Worm (Caenorhabditis elegans): ENCODE results near the gene str-255.

Gene str-255

ce11 chrV:2155232-2155631 lies 8.4 kb downstream of the str-255 start, which contains the start of gene srbc-21:
Gene srbc-21 (plus strand): TSS chrV:2155532.
- no peak for TF ChIP-seq nhr-11 (tag; optimal IDR thresholded peaks at IDR 0.05)
- TF ChIP-seq ama-1 (optimal IDR thresholded peaks at IDR 0.05), result no peak
- TF ChIP-seq egl-27 (tag; optimal IDR thresholded peaks at IDR 0.05), result no peak
- TF ChIP-seq elt-1 (tag; optimal IDR thresholded peaks at IDR 0.05), result no peak
- TF ChIP-seq skn-1 (tag; optimal IDR thresholded peaks at IDR 0.05), result no peak
- TF ChIP-seq nhr-77 (tag; optimal IDR thresholded peaks at IDR 0.05), result no peak
- TF ChIP-seq sma-9 (GFP tag; optimal IDR thresholded peaks at IDR 0.05), result no peak
- TF ChIP-seq sma-9 (tag; optimal IDR thresholded peaks at IDR 0.05), result no peak
- TF ChIP-seq ztf-4 (tag; optimal IDR thresholded peaks at IDR 0.05), result no peak
- TF ChIP-seq nhr-21 (tag; optimal IDR thresholded peaks at IDR 0.05), result no peak
- no peak for TF ChIP-seq ztf-1 (GFP tag; conservative IDR thresholded peaks at IDR 0.05)
- no peak for TF ChIP-seq fos-1 (tag; optimal IDR thresholded peaks at IDR 0.05)
- TF ChIP-seq aly-2 (tag; optimal IDR thresholded peaks at IDR 0.05), result no peak
- TF ChIP-seq C34F6.9 (tag; optimal IDR thresholded peaks at IDR 0.05), result no peak
- TF ChIP-seq lin-39 (tag; optimal IDR thresholded peaks at IDR 0.05), result no peak

ce11 chrV:2153274-2153673 lies 10.4 kb downstream of the str-255 start, which contains the start of gene srbc-23:
Gene srbc-23 (plus strand): TSS chrV:2153574.
- TF ChIP-seq ceh-82 (tag; optimal IDR thresholded peaks at IDR 0.05) (no peak), nhr-77 (tag; optimal IDR thresholded peaks at IDR 0.05) (no peak), nhr-21 (tag; optimal IDR thresholded peaks at IDR 0.05) (no peak), ceh-16 (tag; optimal IDR thresholded peaks at IDR 0.05) (no peak), nhr-11 (tag; optimal IDR thresholded peaks at IDR 0.05) (no peak), skn-1 (tag; optimal IDR thresholded peaks at IDR 0.05) (no peak), ztf-4 (tag; optimal IDR thresholded peaks at IDR 0.05) (no peak), R02D3.7 (tag; optimal IDR thresholded peaks at IDR 0.05) (no peak), ZK546.5 (tag; optimal IDR thresholded peaks at IDR 0.05) (no peak), aly-2 (tag; optimal IDR thresholded peaks at IDR 0.05) (no peak), F13H6.1 (tag; optimal IDR thresholded peaks at IDR 0.05) (no peak)

- TF ChIP-seq dmd-4 (tag; optimal IDR thresholded peaks at IDR 0.05) (no peak), ztf-4 (tag; optimal IDR thresholded peaks at IDR 0.05) (no peak), nhr-11 (tag; optimal IDR thresholded peaks at IDR 0.05) (no peak), ceh-82 (tag; optimal IDR thresholded peaks at IDR 0.05) (no peak), ZK546.5 (tag; optimal IDR thresholded peaks at IDR 0.05) (no peak), unc-55 (GFP tag; optimal IDR thresholded peaks at IDR 0.05) (no peak), lin-11 (tag; optimal IDR thresholded peaks at IDR 0.05) (no peak), nhr-23 (tag; optimal IDR thresholded peaks at IDR 0.05) (no peak), elt-3 (tag; optimal IDR thresholded peaks at IDR 0.05) (no peak), aly-2 (tag; optimal IDR thresholded peaks at IDR 0.05) (no peak), mab-5 (tag; optimal IDR thresholded peaks at IDR 0.05) (no peak)
These were observed 12.2 kb downstream of the str-255 start, which contains the start of gene srbc-24 for ce11 chrV:2151458-2151857. Gene srbc-24 (plus strand): TSS chrV:2151758.

ce11 chrV:2150876-2151275 lies 12.8 kb downstream of the str-255 start, which contains the start of gene C45H4.13:
Gene C45H4.13 (minus strand): TSS chrV:2150976.
- TF ChIP-seq sma-9 (GFP tag; optimal IDR thresholded peaks at IDR 0.05) (no peak), sma-9 (tag; optimal IDR thresholded peaks at IDR 0.05) (no peak), nhr-6 (tag; optimal IDR thresholded peaks at IDR 0.05) (no peak), aly-2 (tag; optimal IDR thresholded peaks at IDR 0.05) (no peak), skn-1 (tag; optimal IDR thresholded peaks at IDR 0.05) (no peak), nhr-12 (tag; optimal IDR thresholded peaks at IDR 0.05) (no peak), nhr-77 (tag; optimal IDR thresholded peaks at IDR 0.05) (no peak), ZK546.5 (tag; optimal IDR thresholded peaks at IDR 0.05) (no peak), lin-11 (tag; optimal IDR thresholded peaks at IDR 0.05) (no peak), unc-62 (GFP tag; optimal IDR thresholded peaks at IDR 0.05) (no peak), lin-39 (tag; optimal IDR thresholded peaks at IDR 0.05) (no peak), nhr-25 (tag; optimal IDR thresholded peaks at IDR 0.05) (no peak), sem-4 (tag; optimal IDR thresholded peaks at IDR 0.05) (no peak), F13H6.1 (tag; optimal IDR thresholded peaks at IDR 0.05) (no peak), gmeb-1 (tag; optimal IDR thresholded peaks at IDR 0.05) (no peak), nhr-129 (tag; optimal IDR thresholded peaks at IDR 0.05) (no peak), unc-55 (GFP tag; optimal IDR thresholded peaks at IDR 0.05) (no peak), lsy-2 (tag; optimal IDR thresholded peaks at IDR 0.05) (no peak), alr-1 (tag; optimal IDR thresholded peaks at IDR 0.05) (no peak), nhr-23 (tag; optimal IDR thresholded peaks at IDR 0.05) (no peak), mdl-1 (tag; optimal IDR thresholded peaks at IDR 0.05) (no peak)

All from whole organism, L2 larva.